Worm (Caenorhabditis elegans) whole organism, L4 larva: ENCODE measurements around the gene R11F4.1.
A peak's percentile ranks its signal among the peaks of the same experiment; 100 is the strongest.
"Not testable (repeated sequence)": the region's sequence is repeated elsewhere in the genome, so short reads cannot be mapped to it uniquely, and the experiment has no call there.

ENCODE experiments used
- D1046.2 ChIP-seq: fragments of 200-800 bp; sonication (Bioruptor generic); IDR thresholded peaks from 2 replicates; pipeline ENCODE4 v1.3.6; 2022; ENCODE audit warnings: missing genetic modification characterization, missing compliant biosample characterization
- F10B5.3 ChIP-seq: sonication (generic microtip); optimal IDR thresholded peaks from 2 replicates; lab custom pipeline; 2016; ENCODE audit warnings: mild to moderate bottlenecking, missing genetic modification characterization, missing compliant biosample characterization
- F49E8.2 ChIP-seq: sonication (generic microtip); optimal IDR thresholded peaks from 2 replicates; lab custom pipeline; 2016; ENCODE audit warnings: missing compliant biosample characterization, mild to moderate bottlenecking, missing genetic modification characterization, borderline replicate concordance
- T20F7.1 ChIP-seq: fragments of 200-800 bp; sonication (Bioruptor generic); optimal IDR thresholded peaks from 2 replicates; lab custom pipeline; 2018; ENCODE audit warnings: mild to moderate bottlenecking, missing genetic modification characterization, missing compliant biosample characterization
- Y48G9A.11 ChIP-seq: fragments of 200-800 bp; sonication (Bioruptor generic); IDR thresholded peaks from 2 replicates; pipeline ENCODE4 v1.3.6; 2022; ENCODE audit warnings: missing genetic modification reagents, missing genetic modification characterization, missing compliant biosample characterization
- ZK337.2 ChIP-seq: fragments of 200-800 bp; sonication (Bioruptor generic); IDR thresholded peaks from 2 replicates; pipeline ENCODE4 v1.3.6; 2022; ENCODE audit warnings: missing genetic modification reagents, missing genetic modification characterization, missing compliant biosample characterization
- aha-1 ChIP-seq: fragments of 150-350 bp; peaks from one replicate; lab custom pipeline; 2014; ENCODE audit warnings: missing biosample characterization, missing genetic modification characterization
- ceh-20 ChIP-seq: fragments of 200-800 bp; sonication (Bioruptor generic); IDR thresholded peaks from 2 replicates; pipeline ENCODE4 v1.3.6; 2022; ENCODE audit warnings: missing genetic modification reagents, missing genetic modification characterization, missing compliant biosample characterization
- ctbp-1 ChIP-seq: fragments of 200-800 bp; sonication (Bioruptor generic); IDR thresholded peaks from 2 replicates; pipeline ENCODE4 v1.3.6; 2022; ENCODE audit warnings: missing genetic modification reagents, missing genetic modification characterization, missing compliant biosample characterization
- daf-8 ChIP-seq: fragments of 200-800 bp; sonication (Bioruptor generic); IDR thresholded peaks from 2 replicates; pipeline ENCODE4 v1.3.6; 2022; ENCODE audit warnings: missing genetic modification characterization, missing compliant biosample characterization
- dmd-6 ChIP-seq: fragments of 200-800 bp; sonication (Bioruptor generic); IDR thresholded peaks from 2 replicates; pipeline ENCODE4 v1.3.6; 2022; ENCODE audit warnings: missing genetic modification reagents, missing genetic modification characterization, missing compliant biosample characterization
- dmd-8 ChIP-seq: fragments of 200-800 bp; sonication (Bioruptor generic); IDR thresholded peaks from 2 replicates; pipeline ENCODE4 v1.3.6; 2022; ENCODE audit warnings: missing genetic modification characterization, missing compliant biosample characterization
- dmd-9 ChIP-seq: fragments of 200-800 bp; sonication (Bioruptor generic); IDR thresholded peaks from 2 replicates; pipeline ENCODE4 v1.3.6; 2022; ENCODE audit warnings: missing genetic modification reagents, missing genetic modification characterization, missing compliant biosample characterization
- dpl-1 ChIP-seq: fragments of 150-350 bp; optimal IDR thresholded peaks from 2 replicates; lab custom pipeline; 2014; ENCODE audit warnings: missing biosample characterization, missing genetic modification reagents, missing genetic modification characterization
- duxl-1 ChIP-seq: sonication (generic microtip); optimal IDR thresholded peaks from 2 replicates; lab custom pipeline; 2016; ENCODE audit warnings: mild to moderate bottlenecking, missing genetic modification characterization, moderate library complexity, missing compliant biosample characterization; ENCODE audit not compliant: poor library complexity
- egl-43 ChIP-seq: fragments of 200-800 bp; sonication (Bioruptor generic); IDR thresholded peaks from 2 replicates; pipeline ENCODE4 v1.3.6; 2022; ENCODE audit warnings: missing genetic modification reagents, missing genetic modification characterization, missing compliant biosample characterization
- hif-1 ChIP-seq, 2 experiments: sonication (generic microtip); optimal IDR thresholded peaks; 2 replicates each; lab custom pipeline; 2016 to 2017; ENCODE audit warnings: missing compliant biosample characterization in 2 of 2, missing genetic modification characterization in 2 of 2, missing genetic modification reagents in 2 of 2, missing genotype in 2 of 2, mild to moderate bottlenecking in 1 of 2
- hmg-1.1 ChIP-seq: fragments of 200-800 bp; sonication (Bioruptor generic); IDR thresholded peaks from 2 replicates; pipeline ENCODE4 v1.3.6; 2022; ENCODE audit warnings: missing genetic modification reagents, missing genetic modification characterization, missing compliant biosample characterization
- lim-7 ChIP-seq: fragments of 200-800 bp; sonication (Bioruptor generic); IDR thresholded peaks from 2 replicates; pipeline ENCODE4 v1.3.6; 2022; ENCODE audit warnings: missing genetic modification characterization, missing compliant biosample characterization
- lin-1 ChIP-seq: fragments of 200-800 bp; sonication (Bioruptor generic); IDR thresholded peaks from 2 replicates; pipeline ENCODE4 v1.3.6; 2022; ENCODE audit warnings: missing genetic modification reagents, missing genetic modification characterization, missing compliant biosample characterization
- lin-29 ChIP-seq: fragments of 200-800 bp; sonication (Bioruptor generic); IDR thresholded peaks from 2 replicates; pipeline ENCODE4 v1.3.6; 2022; ENCODE audit warnings: missing genetic modification reagents, missing genetic modification characterization, missing compliant biosample characterization
- lin-38 ChIP-seq: fragments of 200-800 bp; sonication (Bioruptor generic); IDR thresholded peaks from 2 replicates; pipeline ENCODE4 v1.3.6; 2022; ENCODE audit warnings: missing genetic modification reagents, missing genetic modification characterization, missing compliant biosample characterization
- lsy-2 ChIP-seq, 2 experiments: fragments of 150-350 bp in 1 of 2; sonication (generic microtip) in 1 of 2; optimal IDR thresholded peaks; 2 replicates each; lab custom pipeline; 2014 to 2017; ENCODE audit warnings: missing biosample characterization in 2 of 2, missing genetic modification characterization in 2 of 2
- madf-5 ChIP-seq, 2 experiments: fragments of 200-800 bp; sonication (Bioruptor generic); IDR thresholded peaks; 2 replicates each; pipeline ENCODE4 v1.3.6; 2022; ENCODE audit warnings: missing compliant biosample characterization in 2 of 2, missing genetic modification characterization in 2 of 2
- madf-9 ChIP-seq: fragments of 200-800 bp; sonication (Bioruptor generic); conservative IDR thresholded peaks from 2 replicates; pipeline ENCODE4 v1.3.6; 2022; ENCODE audit warnings: missing genetic modification reagents, missing genetic modification characterization, missing compliant biosample characterization
- mdl-1 ChIP-seq, 2 experiments: fragments of 150-350 bp in 1 of 2; sonication (generic microtip) in 1 of 2; optimal IDR thresholded peaks; 2 replicates each; lab custom pipeline; 2014 to 2017; ENCODE audit warnings: missing biosample characterization in 2 of 2, missing genetic modification characterization in 2 of 2
- mdt-29 ChIP-seq: fragments of 200-800 bp; sonication (Bioruptor generic); IDR thresholded peaks from 2 replicates; pipeline ENCODE4 v1.3.6; 2022; ENCODE audit warnings: missing genetic modification reagents, missing genetic modification characterization, missing compliant biosample characterization
- mep-1 ChIP-seq: fragments of 150-350 bp; sonication (generic microtip); optimal IDR thresholded peaks from 3 replicates; lab custom pipeline; 2014; ENCODE audit warnings: missing biosample characterization, missing genetic modification characterization
- mes-2 ChIP-seq: sonication (generic microtip); optimal IDR thresholded peaks from 2 replicates; lab custom pipeline; 2016; ENCODE audit warnings: missing genotype, mild to moderate bottlenecking, missing genetic modification characterization, missing compliant biosample characterization; ENCODE audit not compliant: poor library complexity, severe bottlenecking
- mxl-3 ChIP-seq: fragments of 200-800 bp; sonication (Bioruptor generic); optimal IDR thresholded peaks from 2 replicates; lab custom pipeline; 2018; ENCODE audit warnings: mild to moderate bottlenecking, missing genetic modification characterization, missing compliant biosample characterization
- nhr-102 ChIP-seq: sonication (generic microtip); optimal IDR thresholded peaks from 2 replicates; lab custom pipeline; 2016; ENCODE audit warnings: mild to moderate bottlenecking, missing genetic modification characterization, moderate library complexity, missing compliant biosample characterization
- nhr-41 ChIP-seq: fragments of 200-800 bp; sonication (Bioruptor generic); IDR thresholded peaks from 2 replicates; pipeline ENCODE4 v1.3.6; 2022; ENCODE audit warnings: missing genetic modification reagents, missing genetic modification characterization, missing compliant biosample characterization
- nhr-42 ChIP-seq: fragments of 200-800 bp; sonication (Bioruptor generic); IDR thresholded peaks from 2 replicates; pipeline ENCODE4 v1.3.6; 2022; ENCODE audit warnings: missing genetic modification characterization, missing compliant biosample characterization
- nhr-48 ChIP-seq: sonication (generic microtip); optimal IDR thresholded peaks from 2 replicates; lab custom pipeline; 2016; ENCODE audit warnings: mild to moderate bottlenecking, missing genetic modification characterization, missing compliant biosample characterization
- pha-4 ChIP-seq, 2 experiments: fragments of 150-350 bp in 1 of 2; fragments of 200-800 bp in 1 of 2; sonication (Bioruptor generic) in 1 of 2; IDR thresholded peaks in 1 of 2; optimal IDR thresholded peaks in 1 of 2; 2 replicates each; pipeline versions ENCODE4 v1.3.6 to Lab custom; 2014 to 2022; ENCODE audit warnings: missing genetic modification characterization in 2 of 2, missing genetic modification reagents in 2 of 2, missing biosample characterization in 1 of 2, missing compliant biosample characterization in 1 of 2
- php-3 ChIP-seq: fragments of 200-800 bp; sonication (Bioruptor generic); IDR thresholded peaks from 2 replicates; pipeline ENCODE4 v1.3.6; 2022; ENCODE audit warnings: missing genetic modification reagents, missing genetic modification characterization, missing compliant biosample characterization
- rbr-2 ChIP-seq: sonication (generic microtip); optimal IDR thresholded peaks from 2 replicates; lab custom pipeline; 2016; ENCODE audit warnings: missing genotype, missing genetic modification characterization, missing compliant biosample characterization
- saeg-2 ChIP-seq: fragments of 200-800 bp; sonication (Bioruptor generic); IDR thresholded peaks from 2 replicates; pipeline ENCODE4 v1.3.6; 2022; ENCODE audit warnings: missing genetic modification reagents, missing genetic modification characterization, missing compliant biosample characterization
- set-16 ChIP-seq: fragments of 200-800 bp; sonication (Bioruptor generic); IDR thresholded peaks from 2 replicates; pipeline ENCODE4 v1.3.6; 2022; ENCODE audit warnings: missing genetic modification reagents, missing genetic modification characterization, missing compliant biosample characterization
- snpc-1.2 ChIP-seq: fragments of 200-800 bp; sonication (Bioruptor generic); IDR thresholded peaks from 2 replicates; pipeline ENCODE4 v1.3.6; 2022; ENCODE audit warnings: missing genetic modification reagents, missing genetic modification characterization, missing compliant biosample characterization
- tag-97 ChIP-seq: fragments of 200-800 bp; sonication (Bioruptor generic); IDR thresholded peaks from 2 replicates; pipeline ENCODE4 v1.3.6; 2022; ENCODE audit warnings: missing genetic modification characterization, missing compliant biosample characterization
- tra-1 ChIP-seq: fragments of 200-800 bp; sonication (Bioruptor generic); IDR thresholded peaks from 2 replicates; pipeline ENCODE4 v1.3.6; 2022; ENCODE audit warnings: missing genetic modification reagents, missing genetic modification characterization, missing compliant biosample characterization
- vab-7 ChIP-seq: fragments of 200-800 bp; sonication (Bioruptor generic); IDR thresholded peaks from 2 replicates; pipeline ENCODE4 v1.3.6; 2022; ENCODE audit warnings: missing genetic modification reagents, missing genetic modification characterization, missing compliant biosample characterization
- zfp-2 ChIP-seq: sonication (generic microtip); optimal IDR thresholded peaks from 2 replicates; lab custom pipeline; 2016; ENCODE audit warnings: mild to moderate bottlenecking, missing genetic modification characterization, missing compliant biosample characterization
- zfp-3 ChIP-seq: fragments of 200-800 bp; sonication (Bioruptor generic); conservative IDR thresholded peaks from 2 replicates; pipeline ENCODE4 v1.3.6; 2022; ENCODE audit warnings: missing genetic modification reagents, missing genetic modification characterization, missing compliant biosample characterization

R11F4.1 gene

DNA sequence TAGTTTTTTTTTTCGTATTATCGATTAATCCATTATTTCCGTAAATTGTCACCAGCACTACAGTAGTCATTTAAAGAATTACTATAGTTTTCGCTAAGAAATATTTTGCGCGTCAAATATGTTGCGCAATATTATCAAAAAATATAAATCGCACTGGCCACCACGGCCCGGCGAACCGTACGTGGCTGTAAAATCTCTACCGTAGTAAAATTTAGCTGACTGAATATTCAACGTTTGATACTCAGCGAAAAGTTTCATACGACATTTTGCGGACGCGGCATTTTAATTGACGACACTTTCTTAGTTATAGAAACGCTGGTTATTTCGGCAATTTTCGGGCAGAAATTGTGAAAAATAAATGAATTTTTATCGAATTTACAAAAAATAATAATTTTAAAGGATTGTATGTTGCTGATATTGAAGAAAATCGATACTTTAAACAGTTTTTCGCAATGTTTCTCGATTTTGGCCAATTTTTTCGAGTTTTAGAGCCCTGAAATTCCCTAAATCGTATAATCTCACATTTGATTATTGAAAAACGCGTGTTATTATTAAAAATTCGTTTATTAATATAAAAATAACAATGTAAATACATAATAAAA is 43.8 kb upstream of the R11F4.1 start (continued):
- TF ChIP-seq madf-9 (peak; percentile 98), mep-1 (tag; lab: Kevin White, UChicago) (peak; percentile 28), lin-29 (GFP tag; lab: Robert Waterston, UW) (peak; percentile 99), zfp-2 (tag; lab: Kevin White, UChicago) (peak; percentile 45), lin-1 (GFP tag; lab: Robert Waterston, UW) (peak; percentile 97), nhr-102 (tag; lab: Kevin White, UChicago) (peak; percentile 91), saeg-2 (GFP tag; lab: Robert Waterston, UW) (peak; percentile 96), ctbp-1 (GFP tag; lab: Robert Waterston, UW) (peak; percentile 93), vab-7 (GFP tag; lab: Robert Waterston, UW) (peak; percentile 97), dpl-1 (peak; percentile 35), tag-97 (peak; percentile 97), snpc-1.2 (GFP tag; lab: Robert Waterston, UW) (peak; percentile 83), egl-43 (GFP tag; lab: Robert Waterston, UW) (peak; percentile 93), madf-5 (GFP tag; IDR thresholded peaks at IDR 0.05; lab: Robert Waterston, UW) (peak; percentile 90 to 98; a peak in 3 of 4 replicates), hif-1 (tag; optimal IDR thresholded peaks at IDR 0.05; lab: Kevin White, UChicago) (peak in 1 of 2 experiments; percentile 25), dmd-8 (GFP tag; lab: Robert Waterston, UW) (peak; percentile 75; the same call in 1 of the 2 replicates), mxl-3 (GFP tag; lab: Kevin White, UChicago) (peak; percentile 53), nhr-41 (GFP tag; lab: Robert Waterston, UW) (peak; percentile 98), pha-4 (GFP tag; IDR thresholded peaks at IDR 0.05; lab: Robert Waterston, UW) (peak; percentile 98), mdt-29 (GFP tag; lab: Robert Waterston, UW) (peak; percentile 98), Y48G9A.11 (peak; percentile 95), F10B5.3 (tag; lab: Kevin White, UChicago) (peak; percentile 36), hmg-1.1 (peak; percentile 98), rbr-2 (tag; lab: Kevin White, UChicago) (peak; percentile 83), F49E8.2 (tag; lab: Kevin White, UChicago) (peak; percentile 24), T20F7.1 (GFP tag; lab: Kevin White, UChicago) (peak; percentile 84), nhr-42 (GFP tag; lab: Robert Waterston, UW) (peak; percentile 99), D1046.2 (peak; percentile 98), lim-7 (GFP tag; lab: Robert Waterston, UW) (peak; percentile 69), ceh-20 (GFP tag; lab: Robert Waterston, UW) (peak; percentile 100), zfp-3 (peak; percentile 100), daf-8 (peak; percentile 75; the same call in 1 of the 2 replicates), ZK337.2 (GFP tag; lab: Robert Waterston, UW) (peak; percentile 99), nhr-48 (tag; lab: Kevin White, UChicago) (peak; percentile 40), duxl-1 (peak; percentile 69), dmd-9 (GFP tag; lab: Robert Waterston, UW) (peak; percentile 100)
- TF ChIP-seq pha-4 (tag; optimal IDR thresholded peaks at IDR 0.05; lab: Kevin White, UChicago) = not testable (repeated sequence)

- peak; percentile 60; the same call in 1 of the 2 replicates for TF ChIP-seq zfp-3
- TF ChIP-seq vab-7 (GFP tag; lab: Robert Waterston, UW) = 0 out of 2 replicates have a peak, but pooled peaks have one; percentile 15
- peak; percentile 76; the same call in 1 of the 2 replicates for TF ChIP-seq ZK337.2 (GFP tag; lab: Robert Waterston, UW)
- peak; percentile 87 for TF ChIP-seq dmd-9 (GFP tag; lab: Robert Waterston, UW)
- peak; percentile 39; the same call in 1 of the 2 replicates for TF ChIP-seq set-16 (GFP tag; lab: Robert Waterston, UW)
- TF ChIP-seq mdl-1 (tag; optimal IDR thresholded peaks at IDR 0.05; lab: Kevin White, UChicago) = peak in 1 of 2 experiments; percentile 58
- TF ChIP-seq tra-1 (GFP tag; lab: Robert Waterston, UW) = peak; percentile 57; the same call in 1 of the 2 replicates
- TF ChIP-seq T20F7.1 (GFP tag; lab: Kevin White, UChicago) = peak; percentile 49
- peak; percentile 51; the same call in 1 of the 2 replicates for TF ChIP-seq D1046.2
- peak; percentile 42; the same call in 1 of the 2 replicates for TF ChIP-seq pha-4 (GFP tag; IDR thresholded peaks at IDR 0.05; lab: Robert Waterston, UW)
- not testable (repeated sequence) for TF ChIP-seq pha-4 (tag; optimal IDR thresholded peaks at IDR 0.05; lab: Kevin White, UChicago)
- peak in 1 of 2 experiments; percentile 78 for TF ChIP-seq lsy-2 (tag; optimal IDR thresholded peaks at IDR 0.05; lab: Kevin White, UChicago)
- peak; percentile 21 for TF ChIP-seq mes-2
- TF ChIP-seq hif-1 (tag; optimal IDR thresholded peaks at IDR 0.05; lab: Kevin White, UChicago) = peak in 1 of 2 experiments; percentile 29
- peak; percentile 60; the same call in 1 of the 2 replicates for TF ChIP-seq madf-9
- TF ChIP-seq dmd-6 (GFP tag; lab: Robert Waterston, UW) = peak; percentile 85
- TF ChIP-seq lin-29 (GFP tag; lab: Robert Waterston, UW) = 0 out of 2 replicates have a peak, but pooled peaks have one; percentile 55
- TF ChIP-seq lin-38 (GFP tag; lab: Robert Waterston, UW) = peak; percentile 77
- 0 out of 2 replicates have a peak, but pooled peaks have one; percentile 62 for TF ChIP-seq php-3
- peak; percentile 79 for TF ChIP-seq aha-1 (tag; lab: Kevin White, UChicago)
- TF ChIP-seq rbr-2 (tag; lab: Kevin White, UChicago) = peak; percentile 31
Observed at ce11 chrII:4049672-4050071, 42.1 kb upstream of the R11F4.1 start.
